Worm (Caenorhabditis elegans) whole organism, early embryonic: ENCODE data around the gene F38B6.6.

Experiments used
- ama-1 ChIP-seq: fragments of 150-350 bp; optimal IDR thresholded peaks from 2 replicates; lab custom pipeline; 2014
- ceh-13 ChIP-seq: fragments of 200-800 bp; sonication (Bioruptor generic); optimal IDR thresholded peaks from 2 replicates; lab custom pipeline; 2018; ENCODE audit warnings: mild to moderate bottlenecking, missing genetic modification characterization, missing compliant biosample characterization
- ceh-36 ChIP-seq: sonication (generic microtip); optimal IDR thresholded peaks from 2 replicates; lab custom pipeline; 2016; ENCODE audit warnings: missing genetic modification characterization, inconsistent platforms, missing compliant biosample characterization
- hmbx-1 ChIP-seq: sonication (generic microtip); optimal IDR thresholded peaks from 2 replicates; lab custom pipeline; 2016; ENCODE audit warnings: mild to moderate bottlenecking, missing genetic modification characterization, missing compliant biosample characterization
- hnd-1 ChIP-seq: sonication (generic microtip); optimal IDR thresholded peaks from 2 replicates; lab custom pipeline; 2016; ENCODE audit warnings: missing genetic modification characterization, missing compliant biosample characterization
- scrt-1 ChIP-seq: fragments of 200-800 bp; sonication (Bioruptor generic); IDR thresholded peaks from 2 replicates; pipeline ENCODE4 v1.3.6; 2022; ENCODE audit warnings: missing genetic modification characterization, missing compliant biosample characterization
- sea-1 ChIP-seq: fragments of 200-800 bp; sonication (Bioruptor generic); conservative IDR thresholded peaks from 2 replicates; pipeline ENCODE4 v1.3.6; 2022; ENCODE audit warnings: missing genetic modification characterization, missing compliant biosample characterization
- tbx-11 ChIP-seq: fragments of 200-800 bp; sonication (Bioruptor generic); IDR thresholded peaks from 2 replicates; pipeline ENCODE4 v1.3.6; 2022; ENCODE audit warnings: missing genetic modification characterization, missing compliant biosample characterization
- tbx-37 ChIP-seq: fragments of 200-800 bp; sonication (Bioruptor generic); conservative IDR thresholded peaks from 2 replicates; pipeline ENCODE4 v1.3.6; 2022; ENCODE audit warnings: missing genetic modification reagents, missing genetic modification characterization, missing compliant biosample characterization
- tra-4 ChIP-seq: sonication (generic microtip); optimal IDR thresholded peaks from 2 replicates; lab custom pipeline; 2017; ENCODE audit warnings: missing genetic modification characterization, missing compliant biosample characterization

DNA sequence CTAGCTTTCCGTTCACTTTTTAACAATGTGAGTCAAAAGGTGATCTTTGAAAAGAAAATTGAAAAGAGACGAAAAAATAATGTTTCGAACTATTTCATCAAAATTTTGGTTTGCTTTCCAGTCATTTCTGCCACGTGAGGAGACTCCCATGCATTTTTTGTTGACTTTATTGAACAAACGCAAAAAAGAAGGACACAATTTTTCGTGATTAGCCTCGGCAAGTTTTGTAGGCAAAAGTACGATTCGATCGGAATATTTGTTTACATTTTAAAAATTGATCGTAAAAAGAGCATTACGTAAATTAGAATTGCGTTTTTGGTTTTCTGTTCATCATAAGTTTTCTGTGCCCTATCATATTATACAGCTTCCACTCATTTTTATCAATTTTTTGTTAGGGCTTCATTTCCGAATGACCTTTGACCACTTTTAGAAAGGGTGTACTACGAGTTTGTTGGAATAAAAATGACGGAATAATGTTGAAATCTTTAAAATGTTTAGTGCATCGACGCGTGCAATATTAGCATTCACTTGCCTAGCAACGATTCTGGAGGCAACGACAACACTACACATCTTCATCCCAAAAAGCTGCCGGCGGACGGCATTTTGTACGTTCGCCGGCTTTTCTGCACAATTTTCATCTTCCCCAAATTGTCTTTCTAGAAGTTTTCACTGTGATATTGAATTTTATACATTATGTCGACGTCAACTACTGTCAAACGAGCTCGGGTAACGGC is 44.7 kb downstream of the F38B6.6 start, which contains the start of gene C56E10.3:
- TF ChIP-seq tra-4 (tag; lab: Kevin White, UChicago): no peak
- TF ChIP-seq ama-1 (lab: Kevin White, UChicago): no peak
- no peak for TF ChIP-seq sea-1 (GFP tag; lab: Robert Waterston, UW)
- TF ChIP-seq tbx-11 (GFP tag; lab: Robert Waterston, UW): no peak
- no peak for TF ChIP-seq scrt-1 (GFP tag; lab: Robert Waterston, UW)
- no peak for TF ChIP-seq ceh-36 (tag; lab: Kevin White, UChicago)
- TF ChIP-seq hnd-1 (tag; lab: Kevin White, UChicago): no peak
- TF ChIP-seq ceh-13 (GFP tag; lab: Kevin White, UChicago): no peak
- TF ChIP-seq hmbx-1 (tag; lab: Kevin White, UChicago): no peak
- no peak for TF ChIP-seq tbx-37 (GFP tag; lab: Robert Waterston, UW)
